Worm (Caenorhabditis elegans): ENCODE measurements around the gene ctsa-3.2.

DNA sequence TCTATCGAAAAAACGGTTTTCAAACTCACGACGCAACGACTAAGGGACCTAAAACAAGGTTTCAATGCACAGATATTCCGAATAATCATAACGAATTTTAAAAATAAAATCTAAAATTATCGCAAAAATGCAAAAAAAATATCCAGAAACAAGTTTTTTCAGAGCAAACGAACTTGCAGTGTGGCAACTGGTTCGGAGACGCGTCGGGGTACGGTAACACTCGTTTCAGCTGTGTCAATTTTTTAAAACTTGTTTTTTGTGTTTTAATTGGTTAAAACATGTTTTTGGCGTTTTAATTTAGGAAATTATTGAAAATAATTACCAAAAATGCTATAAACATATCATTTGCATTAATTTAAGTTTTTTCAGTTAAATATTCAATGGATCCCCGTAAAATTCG, 17.4 kb downstream of the ctsa-3.2 start, which contains the start of gene C08H9.16:
- no peak for TF ChIP-seq unc-62 (GFP tag; optimal IDR thresholded peaks at IDR 0.05)
- TF ChIP-seq rpc-1 (optimal IDR thresholded peaks at IDR 0.05) = no peak
- TF ChIP-seq rpc-1 (tag; optimal IDR thresholded peaks at IDR 0.05) = no peak
- no peak for TF ChIP-seq F37B4.10 (GFP tag; IDR thresholded peaks at IDR 0.05)
- TF ChIP-seq him-1 (tag; optimal IDR thresholded peaks at IDR 0.05) = no peak
- no peak for TF ChIP-seq lag-1 (GFP tag; IDR thresholded peaks at IDR 0.05)
- TF ChIP-seq zim-3 (tag; optimal IDR thresholded peaks at IDR 0.05) = no peak
- no peak for TF ChIP-seq Y56A3A.18 (GFP tag; IDR thresholded peaks at IDR 0.05)
- no peak for TF ChIP-seq ama-1 (optimal IDR thresholded peaks at IDR 0.05)
- no peak for TF ChIP-seq ama-1 (GFP tag; optimal IDR thresholded peaks at IDR 0.05)
- no peak for TF ChIP-seq F23B12.7 (tag; optimal IDR thresholded peaks at IDR 0.05; ENCODE audit: insufficient read depth)
- TF ChIP-seq ztf-6 (GFP tag; IDR thresholded peaks at IDR 0.05) = no peak
- TF ChIP-seq tbp1 (GFP tag; optimal IDR thresholded peaks at IDR 0.05) = peak; percentile 13
- TF ChIP-seq nhr-120 (GFP tag; IDR thresholded peaks at IDR 0.05) = no peak
- no peak for TF ChIP-seq C17E4.6 (GFP tag; IDR thresholded peaks at IDR 0.05)

All from whole organism, young adult.